Worm (Caenorhabditis elegans): ENCODE measurements around the gene spdl-1.

The spdl-1 gene

DNA sequence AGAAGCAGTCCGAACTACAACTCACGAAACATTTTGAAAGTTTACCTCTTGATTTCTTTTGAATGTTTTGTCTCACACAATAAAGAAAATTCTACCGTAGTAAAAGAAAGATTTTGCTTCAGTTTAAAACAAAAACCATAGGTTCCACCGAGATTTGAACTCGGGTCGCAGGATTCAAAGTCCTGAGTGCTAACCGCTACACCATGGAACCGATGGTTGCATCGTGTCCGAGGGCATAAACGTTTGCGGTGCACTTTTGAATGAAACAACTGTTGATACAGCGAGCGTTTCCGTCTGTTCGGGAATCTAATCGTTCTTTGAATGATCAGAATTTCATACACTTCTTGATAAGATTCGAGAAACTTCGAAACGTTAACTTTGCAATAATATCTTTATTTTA lies 24.6 kb upstream of the spdl-1 start (continued):
- TF ChIP-seq madf-8 (GFP tag; conservative IDR thresholded peaks at IDR 0.05) (peak; percentile 57), snpc-3.4 (tag; optimal IDR thresholded peaks at IDR 0.05) (peak; percentile 17), lir-1 (GFP tag; conservative IDR thresholded peaks at IDR 0.05) (no peak), rec-8 (tag; optimal IDR thresholded peaks at IDR 0.05) (peak in 1 of 2 experiments; percentile 38), lin-54 (GFP tag; optimal IDR thresholded peaks at IDR 0.05) (peak; percentile 55), bed-2 (GFP tag; IDR thresholded peaks at IDR 0.05) (no peak), Y95B8A.8 (GFP tag; IDR thresholded peaks at IDR 0.05) (0 out of 2 replicates have a peak, but pooled peaks have one; percentile 10), ztf-26 (tag; optimal IDR thresholded peaks at IDR 0.05) (peak; percentile 17), T26A5.8 (tag; optimal IDR thresholded peaks at IDR 0.05) (no peak)

DNA sequence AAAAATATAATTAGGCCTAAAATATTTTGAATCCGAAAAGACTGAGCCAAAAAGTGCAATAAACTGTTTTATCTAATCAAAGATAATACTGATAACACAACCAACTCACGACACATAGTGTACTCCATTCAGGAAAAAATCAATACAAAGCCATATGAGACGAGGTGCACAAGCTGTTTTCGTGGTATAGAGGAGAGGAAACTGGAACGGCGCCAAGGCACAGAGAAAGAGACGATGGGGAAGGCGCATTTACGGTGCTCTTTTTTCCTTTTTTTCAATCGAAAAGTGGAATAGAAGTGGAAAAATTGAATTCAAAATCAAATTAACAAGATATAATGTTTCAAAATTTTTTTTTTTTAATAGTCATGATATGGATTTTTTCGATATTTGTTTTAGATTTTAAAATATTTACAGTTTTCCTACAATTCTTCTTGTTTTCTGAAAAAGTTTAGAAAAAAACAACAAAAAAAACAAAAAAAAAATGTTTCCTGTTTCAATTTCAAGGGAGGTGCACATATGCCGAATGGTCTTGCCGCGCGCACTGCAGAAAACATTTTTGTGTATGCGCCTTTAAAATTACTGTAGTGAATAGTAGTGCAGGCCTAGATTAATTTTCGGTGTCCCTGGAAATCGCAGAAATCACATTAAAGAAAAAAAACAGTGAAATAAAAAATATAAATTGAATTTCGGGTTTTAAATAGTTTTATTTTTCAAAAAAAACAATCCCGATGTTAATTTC lies 22.8 kb upstream of the spdl-1 start, which contains the start of gene B0228.7:
B0228.7 (minus strand) TSS at position 627 of the 739 bp plus-strand sequence.
- TF ChIP-seq ceh-40 (GFP tag; IDR thresholded peaks at IDR 0.05): no peak
- TF ChIP-seq die-1 (tag; optimal IDR thresholded peaks at IDR 0.05): no peak
- peak; percentile 33 for TF ChIP-seq him-1 (tag; optimal IDR thresholded peaks at IDR 0.05)
- TF ChIP-seq atf-7 (tag; optimal IDR thresholded peaks at IDR 0.05): no peak
- TF ChIP-seq bed-1 (GFP tag; IDR thresholded peaks at IDR 0.05): no peak
- peak; percentile 96 for TF ChIP-seq madf-8 (GFP tag; conservative IDR thresholded peaks at IDR 0.05)
- TF ChIP-seq xnd-1 (tag; optimal IDR thresholded peaks at IDR 0.05): peak; percentile 92
- peak; percentile 19 for TF ChIP-seq snpc-4 (GFP tag; optimal IDR thresholded peaks at IDR 0.05)
- no peak for TF ChIP-seq snpc-4 (tag; optimal IDR thresholded peaks at IDR 0.05)
- peak; percentile 55 for TF ChIP-seq nhr-80 (tag; optimal IDR thresholded peaks at IDR 0.05)
- TF ChIP-seq efl-1 (GFP tag; optimal IDR thresholded peaks at IDR 0.05): peak; percentile 69
- no peak for TF ChIP-seq fkh-3 (tag; optimal IDR thresholded peaks at IDR 0.05)
- no peak for TF ChIP-seq nfyb-1 (GFP tag; IDR thresholded peaks at IDR 0.05)
- no peak for TF ChIP-seq tbp1 (GFP tag; optimal IDR thresholded peaks at IDR 0.05)
- TF ChIP-seq madf-6 (GFP tag; IDR thresholded peaks at IDR 0.05): peak; percentile 97
- no peak for TF ChIP-seq F39B2.1 (GFP tag; IDR thresholded peaks at IDR 0.05)
- TF ChIP-seq F33H1.4 (GFP tag; IDR thresholded peaks at IDR 0.05): peak; percentile 87
- TF ChIP-seq ztf-18 (tag; optimal IDR thresholded peaks at IDR 0.05): peak; percentile 86
- TF ChIP-seq F57A8.1 (GFP tag; optimal IDR thresholded peaks at IDR 0.05): no peak
- TF ChIP-seq snpc-1.1 (tag; optimal IDR thresholded peaks at IDR 0.05; ENCODE audit: insufficient read depth): peak; percentile 2
- peak; percentile 28 for TF ChIP-seq attf-5 (GFP tag; optimal IDR thresholded peaks at IDR 0.05)
- peak; percentile 53 for TF ChIP-seq snpc-1.3 (tag; optimal IDR thresholded peaks at IDR 0.05; ENCODE audit: insufficient read depth)
- no peak for TF ChIP-seq tlf-1 (GFP tag; optimal IDR thresholded peaks at IDR 0.05)
- no peak for TF ChIP-seq ceh-100 (GFP tag; IDR thresholded peaks at IDR 0.05)
- peak; percentile 94 for TF ChIP-seq lsl-1 (GFP tag; optimal IDR thresholded peaks at IDR 0.05)
- no peak for TF ChIP-seq nhr-90 (tag; optimal IDR thresholded peaks at IDR 0.05)
- TF ChIP-seq ceh-91 (GFP tag; IDR thresholded peaks at IDR 0.05): peak; percentile 63
- peak; percentile 26 for TF ChIP-seq snpc-3.4 (tag; optimal IDR thresholded peaks at IDR 0.05)
- no peak for TF ChIP-seq ceh-27 (GFP tag; optimal IDR thresholded peaks at IDR 0.05)
- peak; percentile 2 for TF ChIP-seq athp-1 (tag; optimal IDR thresholded peaks at IDR 0.05)
- TF ChIP-seq cebp-2 (GFP tag; IDR thresholded peaks at IDR 0.05): no peak
